Worm (Caenorhabditis elegans) whole organism, late embryonic: Measurements from ENCODE around the gene C14C6.5.

Experiments
- C38D4.7 ChIP-seq: fragments of 200-800 bp; sonication (Bioruptor generic); optimal IDR thresholded peaks from 2 replicates; lab custom pipeline; 2018; ENCODE audit warnings: mild to moderate bottlenecking, missing genetic modification characterization, moderate library complexity, missing compliant biosample characterization
- ama-1 ChIP-seq: fragments of 150-350 bp; optimal IDR thresholded peaks from 2 replicates; lab custom pipeline; 2014
- ceh-48 ChIP-seq: sonication (generic microtip); optimal IDR thresholded peaks from 2 replicates; lab custom pipeline; 2016; ENCODE audit warnings: missing genetic modification characterization, inconsistent platforms, missing compliant biosample characterization
- ceh-6 ChIP-seq: fragments of 200-800 bp; sonication (Bioruptor generic); optimal IDR thresholded peaks from 2 replicates; lab custom pipeline; 2018; ENCODE audit warnings: mild to moderate bottlenecking, missing genetic modification characterization, missing compliant biosample characterization
- dve-1 ChIP-seq: sonication (generic microtip); optimal IDR thresholded peaks from 2 replicates; lab custom pipeline; 2017; ENCODE audit warnings: antibody characterized with exemption, mild to moderate bottlenecking, missing genetic modification characterization, missing compliant biosample characterization
- fkh-10 ChIP-seq: fragments of 150-350 bp; optimal IDR thresholded peaks from 2 replicates; lab custom pipeline; 2014; ENCODE audit warnings: missing biosample characterization, missing genetic modification reagents, missing genetic modification characterization
- fkh-6 ChIP-seq: sonication (generic microtip); optimal IDR thresholded peaks from 2 replicates; lab custom pipeline; 2016; ENCODE audit warnings: missing genetic modification characterization, missing compliant biosample characterization
- mec-3 ChIP-seq: sonication (generic microtip); optimal IDR thresholded peaks from 2 replicates; lab custom pipeline; 2016; ENCODE audit warnings: borderline replicate concordance, missing genetic modification characterization, missing compliant biosample characterization
- npax-4 ChIP-seq: sonication (generic microtip); optimal IDR thresholded peaks from 2 replicates; lab custom pipeline; 2016; ENCODE audit warnings: missing genetic modification characterization, missing compliant biosample characterization
- pha-2 ChIP-seq: sonication (generic microtip); optimal IDR thresholded peaks from 2 replicates; lab custom pipeline; 2017; ENCODE audit warnings: mild to moderate bottlenecking, missing genetic modification characterization, missing compliant biosample characterization
- pqm-1 ChIP-seq: sonication (generic microtip); optimal IDR thresholded peaks from 2 replicates; lab custom pipeline; 2016; ENCODE audit warnings: missing genetic modification characterization, missing compliant biosample characterization
- ttx-3 ChIP-seq: sonication (generic microtip); optimal IDR thresholded peaks from 2 replicates; lab custom pipeline; 2016; ENCODE audit warnings: missing genetic modification reagents, missing genetic modification characterization, missing compliant biosample characterization

ce11 chrV:501230-501629, 35.2 kb upstream of the C14C6.5 start, which contains the start of gene str-256:
- TF ChIP-seq npax-4 (tag; lab: Kevin White, UChicago) (no peak), ceh-6 (GFP tag; lab: Kevin White, UChicago) (no peak), ceh-48 (tag; lab: Kevin White, UChicago) (no peak), C38D4.7 (GFP tag; lab: Kevin White, UChicago) (no peak), fkh-10 (GFP tag; lab: Kevin White, UChicago) (no peak), ama-1 (lab: Kevin White, UChicago) (no peak), mec-3 (tag; lab: Kevin White, UChicago) (no peak), fkh-6 (tag; lab: Kevin White, UChicago) (no peak), ttx-3 (tag; lab: Kevin White, UChicago) (no peak), pqm-1 (tag; lab: Kevin White, UChicago) (no peak), pha-2 (no peak), dve-1 (no peak)
